Fruit fly (Drosophila melanogaster) whole organism, embryonic: ENCODE data around the gene MTF-1.

Experiments
- Abd-B ChIP-seq: fragments of 200-800 bp; sonication (Bioruptor generic); optimal IDR thresholded peaks from 2 replicates; lab custom pipeline; 2018; ENCODE audit warnings: missing biosample characterization, mild to moderate bottlenecking, missing genetic modification characterization, moderate library complexity
- Awh ChIP-seq: fragments of 200-800 bp; sonication (Bioruptor generic); IDR thresholded peaks from 2 replicates; pipeline ENCODE4, ENCODE4 v1.3.6; 2022; ENCODE audit warnings: missing biosample characterization, missing genetic modification characterization
- CG10654 ChIP-seq: fragments of 200-800 bp; sonication (Bioruptor generic); optimal IDR thresholded peaks from 2 replicates; lab custom pipeline; 2016; ENCODE audit warnings: missing biosample characterization, missing genetic modification characterization
- CG11093 ChIP-seq: fragments of 200-800 bp; sonication (Bioruptor generic); IDR thresholded peaks from 3 replicates; pipeline ENCODE4 v1.3.6; 2022; ENCODE audit warnings: missing biosample characterization, missing genetic modification characterization
- CG12155 ChIP-seq: fragments of 200-800 bp; sonication (Bioruptor generic); optimal IDR thresholded peaks from 3 replicates; lab custom pipeline; 2016; ENCODE audit warnings: missing biosample characterization, missing genetic modification characterization
- CG12236 ChIP-seq: fragments of 200-800 bp; sonication (Bioruptor generic); optimal IDR thresholded peaks from 2 replicates; lab custom pipeline; 2016; ENCODE audit warnings: missing biosample characterization, missing genetic modification characterization
- CG14014 ChIP-seq: fragments of 200-800 bp; sonication (Bioruptor generic); IDR thresholded peaks from 2 replicates; pipeline ENCODE4 v1.3.6; 2022; ENCODE audit warnings: missing biosample characterization, missing genetic modification characterization
- CG16813 ChIP-seq: fragments of 200-800 bp; sonication (Bioruptor generic); IDR thresholded peaks from 3 replicates; pipeline ENCODE4 v1.3.6; 2022; ENCODE audit warnings: missing biosample characterization, missing genetic modification characterization; ENCODE audit not compliant: partially characterized antibody
- CG17328 ChIP-seq: fragments of 200-800 bp; sonication (Bioruptor generic); IDR thresholded peaks from 2 replicates; pipeline ENCODE4 v1.3.6; 2022; ENCODE audit warnings: missing biosample characterization, missing genetic modification characterization
- CG18619 ChIP-seq: fragments of 200-800 bp; sonication (Bioruptor generic); optimal IDR thresholded peaks from 3 replicates; lab custom pipeline; 2017; ENCODE audit warnings: missing biosample characterization, mild to moderate bottlenecking, missing genetic modification characterization
- CG18764 ChIP-seq: fragments of 200-800 bp; sonication (Bioruptor generic); optimal IDR thresholded peaks from 3 replicates; lab custom pipeline; 2016; ENCODE audit warnings: missing biosample characterization, missing genetic modification characterization
- CG2875 ChIP-seq: fragments of 200-800 bp; sonication (Bioruptor generic); optimal IDR thresholded peaks from 2 replicates; lab custom pipeline; 2017; ENCODE audit warnings: missing biosample characterization, mild to moderate bottlenecking, missing genetic modification characterization, missing genetic modification reagents
- CG30431 ChIP-seq: fragments of 200-800 bp; sonication (Bioruptor generic); optimal IDR thresholded peaks from 2 replicates; lab custom pipeline; 2017; ENCODE audit warnings: missing biosample characterization, missing genetic modification characterization
- CG32772 ChIP-seq: fragments of 200-800 bp; sonication (Bioruptor generic); IDR thresholded peaks from 2 replicates; pipeline ENCODE4 v1.3.6; 2022; ENCODE audit warnings: missing biosample characterization, missing genetic modification characterization
- CG33557 ChIP-seq: fragments of 200-800 bp; sonication (Bioruptor generic); optimal IDR thresholded peaks from 2 replicates; lab custom pipeline; 2019; ENCODE audit warnings: missing biosample characterization, mild to moderate bottlenecking, missing genetic modification characterization, moderate library complexity
- CG34376 ChIP-seq: fragments of 200-800 bp; sonication (Bioruptor generic); optimal IDR thresholded peaks from 2 replicates; lab custom pipeline; 2018; ENCODE audit warnings: missing biosample characterization, mild to moderate bottlenecking, missing genetic modification characterization
- CG3847 ChIP-seq: fragments of 200-800 bp; sonication (Bioruptor generic); IDR thresholded peaks from 2 replicates; pipeline ENCODE4 v1.3.6; 2022; ENCODE audit warnings: missing biosample characterization, missing genetic modification characterization
- CG4424 ChIP-seq: fragments of 200-800 bp; sonication (Bioruptor generic); optimal IDR thresholded peaks from 3 replicates; lab custom pipeline; 2016; ENCODE audit warnings: missing biosample characterization, missing genetic modification characterization
- CG6765 ChIP-seq: fragments of 200-800 bp; sonication (Bioruptor generic); optimal IDR thresholded peaks from 3 replicates; lab custom pipeline; 2017; ENCODE audit warnings: missing biosample characterization, mild to moderate bottlenecking, missing genetic modification characterization
- CG7372 ChIP-seq: fragments of 200-800 bp; sonication (Bioruptor generic); IDR thresholded peaks from 2 replicates; pipeline ENCODE4 v1.3.6; 2022; ENCODE audit warnings: missing biosample characterization, missing genetic modification characterization
- CG8478 ChIP-seq: fragments of >200 bp; optimal IDR thresholded peaks from 2 replicates; lab custom pipeline; 2018
- Dll ChIP-seq: fragments of 200-800 bp; sonication (Bioruptor generic); IDR thresholded peaks from 4 replicates; pipeline ENCODE4 v1.3.6; 2022; ENCODE audit warnings: missing biosample characterization, missing genetic modification characterization; ENCODE audit not compliant: partially characterized antibody
- Eip74EF ChIP-seq, 2 experiments: fragments of 200-800 bp in 1 of 2; fragments of >200 bp in 1 of 2; sonication (Bioruptor generic) in 1 of 2; optimal IDR thresholded peaks; 2 replicates each; lab custom pipeline; 2017 to 2019; ENCODE audit warnings: missing biosample characterization in 2 of 2, missing genetic modification characterization in 2 of 2, mild to moderate bottlenecking in 1 of 2, moderate library complexity in 1 of 2
- Fer1 ChIP-seq: fragments of 200-800 bp; sonication (Bioruptor generic); optimal IDR thresholded peaks from 2 replicates; lab custom pipeline; 2017; ENCODE audit warnings: missing biosample characterization, mild to moderate bottlenecking, missing genetic modification characterization
- HLHmδ ChIP-seq: fragments of 200-800 bp; sonication (Bioruptor generic); optimal IDR thresholded peaks from 2 replicates; lab custom pipeline; 2018; ENCODE audit warnings: missing biosample characterization, mild to moderate bottlenecking, missing genetic modification characterization, moderate library complexity
- HmgZ ChIP-seq: fragments of 200-800 bp; sonication (Bioruptor generic); optimal IDR thresholded peaks from 2 replicates; lab custom pipeline; 2018; ENCODE audit warnings: missing biosample characterization, mild to moderate bottlenecking, missing genetic modification characterization
- Hr51 ChIP-seq, 2 experiments: fragments of 200-800 bp; sonication (Bioruptor generic); optimal IDR thresholded peaks; 2 replicates in 1 of 2; 3 replicates in 1 of 2; lab custom pipeline; 2016 to 2018; ENCODE audit warnings: missing biosample characterization in 2 of 2, missing genetic modification characterization in 2 of 2, mild to moderate bottlenecking in 1 of 2, moderate library complexity in 1 of 2
- Nf-YB ChIP-seq: fragments of 200-800 bp; sonication (Bioruptor generic); optimal IDR thresholded peaks from 3 replicates; lab custom pipeline; 2019; ENCODE audit warnings: missing biosample characterization, mild to moderate bottlenecking, missing genetic modification characterization, moderate library complexity
- Sox100B ChIP-seq: fragments of 200-800 bp; sonication (Bioruptor generic); optimal IDR thresholded peaks from 3 replicates; lab custom pipeline; 2018; ENCODE audit warnings: missing biosample characterization, mild to moderate bottlenecking, missing genetic modification characterization
- Stat92E ChIP-seq, 3 experiments: fragments of >200 bp in 2 of 3; fragments of 200-800 bp in 1 of 3; sonication (Bioruptor generic) in 1 of 3; optimal IDR thresholded peaks; 2 replicates each; lab custom pipeline; 2017 to 2019; ENCODE audit warnings: missing biosample characterization in 3 of 3, missing genetic modification characterization in 3 of 3, mild to moderate bottlenecking in 1 of 3, moderate library complexity in 1 of 3
- Tbp ChIP-seq: fragments of >200 bp; optimal IDR thresholded peaks from 2 replicates; lab custom pipeline; 2018; ENCODE audit warnings: missing biosample characterization, missing genetic modification characterization
- bigmax ChIP-seq: fragments of 200-800 bp; sonication (Bioruptor generic); optimal IDR thresholded peaks from 2 replicates; lab custom pipeline; 2018; ENCODE audit warnings: missing biosample characterization, mild to moderate bottlenecking, missing genetic modification characterization
- croc ChIP-seq: fragments of 200-800 bp; sonication (Bioruptor generic); conservative IDR thresholded peaks from 3 replicates; pipeline ENCODE4 v1.3.6; 2022; ENCODE audit warnings: missing biosample characterization, missing genetic modification characterization
- dimm ChIP-seq: fragments of 200-800 bp; sonication (Bioruptor generic); IDR thresholded peaks from 2 replicates; pipeline ENCODE4 v1.3.6; 2022; ENCODE audit warnings: missing biosample characterization, missing genetic modification characterization
- dm ChIP-seq: fragments of 200-800 bp; sonication (Bioruptor generic); optimal IDR thresholded peaks from 3 replicates; lab custom pipeline; 2016; ENCODE audit warnings: missing biosample characterization, missing genetic modification characterization
- ftz-f1 ChIP-seq: fragments of 200-800 bp; sonication (Bioruptor generic); optimal IDR thresholded peaks from 2 replicates; lab custom pipeline; 2016; ENCODE audit warnings: missing biosample characterization, missing genetic modification characterization
- lbe ChIP-seq: fragments of 200-800 bp; sonication (Bioruptor generic); optimal IDR thresholded peaks from 2 replicates; lab custom pipeline; 2016; ENCODE audit warnings: missing biosample characterization, mild to moderate bottlenecking, missing genetic modification characterization
- lilli ChIP-seq: fragments of 200-800 bp; sonication (Bioruptor generic); optimal IDR thresholded peaks from 3 replicates; lab custom pipeline; 2016; ENCODE audit warnings: missing biosample characterization, missing genetic modification characterization
- lola ChIP-seq, 3 experiments: fragments of >200 bp in 2 of 3; fragments of 200-800 bp in 1 of 3; sonication (Bioruptor generic) in 1 of 3; optimal IDR thresholded peaks; 2 replicates each; lab custom pipeline; 2017 to 2019; ENCODE audit warnings: missing biosample characterization in 3 of 3, missing genetic modification characterization in 3 of 3, mild to moderate bottlenecking in 1 of 3, moderate library complexity in 1 of 3
- pros ChIP-seq: fragments of 200-800 bp; sonication (Bioruptor generic); optimal IDR thresholded peaks from 3 replicates; lab custom pipeline; 2019; ENCODE audit warnings: missing biosample characterization, mild to moderate bottlenecking, missing genetic modification characterization, moderate library complexity
- pum ChIP-seq: fragments of 200-800 bp; sonication (Bioruptor generic); optimal IDR thresholded peaks from 2 replicates; lab custom pipeline; 2016; ENCODE audit warnings: missing biosample characterization, missing genetic modification characterization
- repo ChIP-seq: fragments of 200-800 bp; sonication (Bioruptor generic); optimal IDR thresholded peaks from 2 replicates; lab custom pipeline; 2016; ENCODE audit warnings: missing biosample characterization, missing genetic modification characterization
- scrt ChIP-seq: fragments of 200-800 bp; sonication (Bioruptor generic); optimal IDR thresholded peaks from 2 replicates; lab custom pipeline; 2018; ENCODE audit warnings: missing biosample characterization, mild to moderate bottlenecking, missing genetic modification characterization, moderate library complexity
- sima ChIP-seq: fragments of 200-800 bp; sonication (Bioruptor generic); optimal IDR thresholded peaks from 2 replicates; lab custom pipeline; 2016; ENCODE audit warnings: missing biosample characterization, missing genetic modification characterization
- trh ChIP-seq: fragments of 200-800 bp; sonication (Bioruptor generic); optimal IDR thresholded peaks from 2 replicates; lab custom pipeline; 2016; ENCODE audit warnings: missing biosample characterization, missing genetic modification characterization
- vfl ChIP-seq: fragments of 200-800 bp; sonication (Bioruptor generic); optimal IDR thresholded peaks from 2 replicates; lab custom pipeline; 2016; ENCODE audit warnings: missing biosample characterization, missing genetic modification characterization
- vnd ChIP-seq: fragments of 200-800 bp; sonication (Bioruptor generic); IDR thresholded peaks from 3 replicates; pipeline ENCODE4 v1.3.6; 2022; ENCODE audit warnings: missing biosample characterization, missing genetic modification characterization; ENCODE audit not compliant: partially characterized antibody
- z ChIP-seq: fragments of 200-800 bp; sonication (Bioruptor generic); IDR thresholded peaks from 3 replicates; pipeline ENCODE4 v1.3.6; 2022; ENCODE audit warnings: missing biosample characterization, missing genetic modification characterization
- zen2 ChIP-seq: fragments of 200-800 bp; sonication (Bioruptor generic); IDR thresholded peaks from 3 replicates; pipeline ENCODE4 v1.3.6; 2022; ENCODE audit warnings: missing biosample characterization, missing genetic modification characterization; ENCODE audit not compliant: partially characterized antibody

MTF-1 gene

dm6 chr3L:9441907-9442479, 11.9 kb downstream of the MTF-1 start, which contains the start of the genes Bet3 and Nf-YA (continued):
- peak; percentile 8 for TF ChIP-seq CG34376 (GFP tag; lab: Kevin White, UChicago)
- TF ChIP-seq Eip74EF (GFP tag; optimal IDR thresholded peaks at IDR 0.05; lab: Kevin White, UChicago), result no peak
- TF ChIP-seq CG14014 (GFP tag; lab: Robert Waterston, UW), result peak; percentile 49; the same call in 1 of the 2 replicates
- no peak; the same call in 2 of the 3 replicates for TF ChIP-seq croc (GFP tag; lab: Robert Waterston, UW)
- TF ChIP-seq CG17328 (GFP tag; lab: Robert Waterston, UW), result peak; percentile 31; the same call in 1 of the 2 replicates
- TF ChIP-seq Dll (GFP tag; lab: Robert Waterston, UW), result peak; percentile 90
- no peak for TF ChIP-seq Nf-YB
- TF ChIP-seq dm (GFP tag; lab: Kevin White, UChicago), result no peak
- no peak for TF ChIP-seq CG33557 (GFP tag; lab: Kevin White, UChicago)
- peak; percentile 88 for TF ChIP-seq Abd-B (GFP tag; lab: Kevin White, UChicago)
- peak; percentile 22 for TF ChIP-seq lbe (GFP tag; lab: Kevin White, UChicago)
- 0 out of 3 replicates have a peak, but pooled peaks have one; percentile 17 for TF ChIP-seq CG11093 (GFP tag; lab: Robert Waterston, UW)
- TF ChIP-seq Hr51 (GFP tag; optimal IDR thresholded peaks at IDR 0.05; lab: Kevin White, UChicago), result peak; percentile 16 to 57
- peak; percentile 51 for TF ChIP-seq CG4424 (GFP tag; lab: Kevin White, UChicago)
- TF ChIP-seq HLHmδ (GFP tag; lab: Kevin White, UChicago), result no peak
- no peak for TF ChIP-seq Sox100B
- peak; percentile 14 for TF ChIP-seq vfl (GFP tag; lab: Kevin White, UChicago)
- no peak for TF ChIP-seq dimm (GFP tag; lab: Robert Waterston, UW)
- peak; percentile 76 for TF ChIP-seq pum (GFP tag; lab: Kevin White, UChicago)
- no peak for TF ChIP-seq Stat92E (GFP tag; optimal IDR thresholded peaks at IDR 0.05; lab: Kevin White, UChicago)
- peak; percentile 50 for TF ChIP-seq CG10654 (GFP tag; lab: Kevin White, UChicago)
- TF ChIP-seq CG18619, result peak; percentile 34
- TF ChIP-seq CG7372 (GFP tag; lab: Robert Waterston, UW), result peak; percentile 60; the same call in 1 of the 2 replicates
- TF ChIP-seq CG6765, result no peak
- peak in 1 of 3 experiments; percentile 9 for TF ChIP-seq lola (GFP tag; optimal IDR thresholded peaks at IDR 0.05; lab: Kevin White, UChicago)
- no peak for TF ChIP-seq pros
- TF ChIP-seq Fer1, result peak; percentile 3
- no peak for TF ChIP-seq CG12236
- no peak for TF ChIP-seq trh
- no peak for TF ChIP-seq z (GFP tag; lab: Robert Waterston, UW)
- peak; percentile 20 for TF ChIP-seq scrt (GFP tag; lab: Kevin White, UChicago)
- peak; percentile 89 for TF ChIP-seq bigmax (GFP tag; lab: Kevin White, UChicago)
- peak; percentile 58 for TF ChIP-seq HmgZ (tag; lab: Kevin White, UChicago)
- TF ChIP-seq CG3847 (GFP tag; lab: Robert Waterston, UW), result peak; percentile 73
- no peak for TF ChIP-seq sima (GFP tag; lab: Kevin White, UChicago)
- peak; percentile 61 for TF ChIP-seq CG32772
- peak; percentile 76 for TF ChIP-seq vnd (GFP tag; lab: Robert Waterston, UW)
- TF ChIP-seq CG30431 (GFP tag; lab: Kevin White, UChicago), result peak; percentile 3
- TF ChIP-seq Awh (GFP tag; lab: Robert Waterston, UW), result no peak
- TF ChIP-seq zen2 (GFP tag; lab: Robert Waterston, UW), result peak; percentile 86; the same call in 1 of the 3 replicates
- no peak for TF ChIP-seq Tbp (GFP tag; lab: Kevin White, UChicago)
- TF ChIP-seq lilli, result peak; percentile 70
- TF ChIP-seq CG18764 (GFP tag; lab: Kevin White, UChicago), result peak; percentile 6
- TF ChIP-seq CG12155 (GFP tag; lab: Kevin White, UChicago), result peak; percentile 42
- TF ChIP-seq ftz-f1, result no peak
- TF ChIP-seq repo (GFP tag; lab: Kevin White, UChicago), result no peak
- TF ChIP-seq CG8478 (lab: Kevin White, UChicago), result no peak
- TF ChIP-seq CG2875 (GFP tag; lab: Kevin White, UChicago), result no peak
- peak; percentile 85 for TF ChIP-seq CG16813 (GFP tag; lab: Robert Waterston, UW)
